Worm (Caenorhabditis elegans) whole organism, L4/young adult: ENCODE data around the gene F26D10.13.

Experiments
- W03F9.2 ChIP-seq: fragments of 150-350 bp; optimal IDR thresholded peaks from 2 replicates; lab custom pipeline; 2014; ENCODE audit warnings: missing biosample characterization, missing genetic modification characterization
- dao-5 ChIP-seq: sonication (generic microtip); optimal IDR thresholded peaks from 2 replicates; lab custom pipeline; 2016; ENCODE audit warnings: missing genotype, missing genetic modification characterization, moderate library complexity, missing compliant biosample characterization
- him-1 ChIP-seq: sonication (generic microtip); optimal IDR thresholded peaks from 2 replicates; lab custom pipeline; 2016; ENCODE audit warnings: missing genotype, missing genetic modification reagents, missing genetic modification characterization, missing compliant biosample characterization

The F26D10.13 gene

DNA sequence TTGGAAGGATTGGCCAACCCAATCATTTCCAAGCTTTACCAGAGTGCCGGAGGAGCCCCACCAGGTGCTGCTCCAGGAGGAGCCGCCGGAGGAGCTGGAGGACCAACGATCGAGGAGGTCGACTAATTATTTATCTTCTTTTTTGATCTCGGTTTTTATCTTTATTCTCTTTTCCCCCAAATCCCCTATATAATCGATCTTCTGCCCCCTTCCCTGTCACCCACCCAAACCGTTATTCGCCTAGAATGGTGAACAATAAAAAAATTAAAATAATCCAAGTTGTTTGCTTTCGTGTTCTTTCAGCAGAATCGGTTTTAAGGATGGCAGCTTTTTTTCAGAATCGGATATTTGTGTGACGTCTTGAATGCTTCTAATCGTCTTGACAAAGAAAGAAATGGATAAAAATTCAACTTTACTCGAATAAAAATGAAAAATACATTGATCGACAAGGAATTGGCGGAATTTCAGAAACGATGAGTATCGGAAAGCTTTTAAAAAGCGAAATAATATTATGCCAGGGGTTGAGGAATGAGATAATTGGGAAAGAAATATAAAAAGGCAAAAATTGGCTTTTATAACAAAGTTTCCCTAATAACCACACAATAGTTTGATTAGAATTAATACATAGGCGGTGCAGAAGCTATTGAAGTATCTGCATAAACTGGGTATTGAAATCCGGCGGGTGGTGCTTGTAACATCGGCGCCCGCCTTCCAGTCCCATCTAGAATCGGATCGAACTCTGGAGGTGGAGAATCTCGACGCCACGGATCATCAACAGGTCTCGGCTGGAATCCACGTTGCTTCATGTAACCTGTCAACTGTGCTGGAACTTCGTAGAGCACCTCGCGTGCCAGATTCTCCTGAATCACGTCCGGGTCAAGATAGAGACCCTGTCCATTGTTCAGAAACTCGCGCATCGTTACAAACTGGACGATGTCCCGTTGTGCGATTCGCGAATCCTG is 16.7 kb upstream of the F26D10.13 start:
- TF ChIP-seq him-1 (tag; lab: Kevin White, UChicago): peak; percentile 58
- peak; percentile 91 for TF ChIP-seq W03F9.2 (tag; lab: Kevin White, UChicago)
- TF ChIP-seq dao-5 (tag; lab: Kevin White, UChicago): no peak

DNA sequence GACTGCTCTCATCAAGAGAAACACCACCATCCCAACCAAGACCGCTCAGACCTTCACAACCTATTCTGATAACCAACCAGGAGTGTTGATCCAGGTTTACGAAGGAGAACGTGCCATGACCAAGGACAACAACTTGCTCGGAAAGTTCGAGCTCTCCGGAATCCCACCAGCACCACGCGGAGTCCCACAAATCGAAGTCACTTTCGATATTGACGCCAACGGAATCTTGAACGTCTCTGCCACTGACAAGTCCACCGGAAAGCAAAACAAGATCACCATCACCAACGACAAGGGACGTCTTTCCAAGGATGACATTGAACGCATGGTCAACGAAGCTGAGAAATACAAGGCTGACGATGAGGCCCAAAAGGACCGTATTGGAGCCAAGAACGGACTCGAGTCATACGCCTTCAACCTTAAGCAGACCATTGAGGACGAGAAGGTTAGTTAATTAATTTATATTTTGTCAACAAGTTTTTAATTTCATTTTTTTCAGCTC is 15.9 kb upstream of the F26D10.13 start:
- no peak for TF ChIP-seq W03F9.2 (tag; lab: Kevin White, UChicago)
- TF ChIP-seq dao-5 (tag; lab: Kevin White, UChicago): no peak
- TF ChIP-seq him-1 (tag; lab: Kevin White, UChicago): no peak

DNA sequence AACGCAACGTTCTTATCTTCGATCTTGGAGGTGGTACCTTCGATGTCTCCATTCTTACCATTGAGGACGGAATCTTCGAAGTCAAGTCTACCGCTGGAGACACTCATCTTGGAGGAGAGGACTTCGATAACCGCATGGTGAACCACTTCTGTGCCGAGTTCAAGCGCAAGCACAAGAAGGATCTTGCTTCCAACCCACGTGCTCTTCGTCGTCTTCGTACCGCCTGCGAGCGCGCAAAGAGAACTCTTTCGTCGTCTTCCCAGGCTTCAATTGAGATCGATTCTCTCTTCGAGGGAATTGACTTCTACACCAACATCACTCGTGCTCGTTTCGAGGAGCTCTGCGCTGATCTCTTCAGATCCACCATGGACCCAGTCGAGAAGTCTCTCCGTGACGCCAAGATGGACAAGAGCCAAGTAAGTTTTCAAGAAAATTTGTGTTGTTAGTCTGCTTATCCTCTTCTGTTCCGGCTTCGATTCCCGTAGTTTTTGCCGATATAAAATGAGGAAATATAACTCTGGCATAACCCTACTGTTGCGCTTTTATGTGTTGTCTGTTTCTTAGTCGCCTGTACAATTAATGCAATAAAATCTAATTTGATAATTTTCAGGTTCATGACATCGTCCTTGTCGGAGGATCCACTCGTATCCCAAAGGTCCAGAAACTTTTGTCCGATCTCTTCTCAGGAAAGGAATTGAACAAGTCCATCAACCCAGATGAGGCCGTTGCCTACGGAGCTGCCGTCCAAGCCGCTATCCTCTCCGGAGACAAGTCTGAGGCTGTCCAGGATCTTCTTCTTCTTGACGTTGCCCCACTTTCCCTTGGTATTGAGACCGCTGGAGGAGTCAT is 15.2 kb upstream of the F26D10.13 start:
- TF ChIP-seq him-1 (tag; lab: Kevin White, UChicago) (no peak), W03F9.2 (tag; lab: Kevin White, UChicago) (no peak), dao-5 (tag; lab: Kevin White, UChicago) (no peak)

DNA sequence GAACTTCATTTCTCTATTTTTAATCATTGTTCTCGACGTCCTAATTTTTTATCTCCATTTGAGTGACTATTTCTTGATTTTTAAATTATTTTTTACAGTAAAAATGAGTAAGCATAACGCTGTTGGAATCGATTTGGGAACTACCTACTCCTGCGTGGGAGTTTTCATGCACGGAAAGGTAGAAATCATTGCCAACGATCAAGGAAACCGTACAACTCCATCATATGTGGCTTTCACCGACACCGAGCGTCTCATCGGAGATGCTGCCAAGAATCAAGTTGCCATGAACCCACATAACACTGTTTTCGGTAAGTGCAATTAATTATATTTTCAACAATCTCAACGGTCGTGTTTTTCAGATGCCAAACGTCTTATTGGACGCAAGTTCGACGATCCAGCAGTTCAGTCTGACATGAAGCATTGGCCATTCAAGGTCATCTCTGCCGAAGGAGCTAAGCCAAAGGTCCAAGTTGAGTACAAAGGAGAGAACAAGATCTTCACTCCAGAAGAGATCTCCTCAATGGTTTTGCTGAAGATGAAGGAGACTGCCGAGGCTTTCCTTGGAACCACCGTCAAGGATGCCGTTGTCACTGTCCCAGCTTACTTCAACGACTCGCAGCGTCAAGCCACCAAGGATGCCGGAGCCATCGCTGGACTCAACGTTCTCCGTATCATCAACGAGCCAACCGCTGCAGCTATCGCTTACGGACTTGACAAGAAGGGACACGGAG is 14.4 kb upstream of the F26D10.13 start, which contains the start of gene hsp-1:
hsp-1 (plus strand) TSS at position 99 of the 731 bp plus-strand sequence.
- no peak for TF ChIP-seq W03F9.2 (tag; lab: Kevin White, UChicago)
- TF ChIP-seq dao-5 (tag; lab: Kevin White, UChicago): no peak
- no peak for TF ChIP-seq him-1 (tag; lab: Kevin White, UChicago)

DNA sequence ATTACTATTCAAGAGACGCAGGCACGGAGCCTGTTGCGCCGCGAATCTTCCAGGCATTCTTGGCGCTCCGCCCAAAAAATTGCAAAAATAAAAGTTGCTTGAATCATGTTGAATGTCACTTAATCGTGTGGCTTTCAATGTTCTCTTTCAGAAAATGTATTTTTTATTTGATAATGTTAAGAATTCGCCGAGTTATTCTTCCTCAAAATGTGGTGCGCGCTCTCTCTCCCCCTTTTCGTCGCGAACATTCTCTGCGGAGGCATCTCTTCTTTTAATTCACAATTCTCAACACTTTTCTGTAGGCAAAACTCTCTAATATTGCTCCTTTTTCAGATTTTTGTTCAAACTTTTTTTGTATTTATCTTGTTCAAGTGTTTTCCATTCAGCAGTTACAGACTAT is 13.7 kb upstream of the F26D10.13 start:
- TF ChIP-seq him-1 (tag; lab: Kevin White, UChicago) (peak; percentile 98), dao-5 (tag; lab: Kevin White, UChicago) (peak; percentile 8), W03F9.2 (tag; lab: Kevin White, UChicago) (peak; percentile 93)

DNA sequence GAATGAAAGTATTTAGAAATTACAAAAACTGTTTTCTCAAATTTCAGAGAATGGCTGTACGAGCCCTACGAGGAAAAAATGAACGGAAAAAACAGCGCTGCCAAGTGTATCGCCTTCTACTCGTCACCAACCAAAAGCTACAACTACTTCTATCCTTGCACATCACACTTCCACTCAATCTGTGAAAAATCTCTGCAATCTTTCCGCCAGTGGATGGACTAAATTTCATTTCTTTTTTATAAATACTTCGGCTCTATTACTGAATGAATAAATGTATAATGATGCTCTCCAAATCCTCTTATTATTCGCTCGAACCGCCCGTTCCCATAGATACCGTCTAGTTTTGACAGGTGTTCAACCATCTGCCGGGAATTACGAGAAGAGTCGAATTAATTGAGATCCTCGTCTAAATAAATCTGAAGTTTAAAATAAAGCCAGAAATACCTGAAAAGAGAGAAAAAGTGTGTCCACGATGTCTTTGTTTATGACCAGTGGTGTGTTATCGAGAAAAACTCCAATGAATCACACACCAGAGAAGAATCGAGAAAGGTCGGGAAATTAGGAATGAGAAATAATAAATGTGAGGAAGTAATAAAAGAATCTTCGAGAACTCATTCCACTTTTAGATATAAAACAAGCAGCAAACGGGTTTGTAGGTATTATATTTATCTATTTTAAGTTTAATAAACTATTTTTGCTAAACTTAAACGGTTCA is 13.0 kb upstream of the F26D10.13 start:
- no peak for TF ChIP-seq him-1 (tag; lab: Kevin White, UChicago)
- no peak for TF ChIP-seq dao-5 (tag; lab: Kevin White, UChicago)
- TF ChIP-seq W03F9.2 (tag; lab: Kevin White, UChicago): no peak

DNA sequence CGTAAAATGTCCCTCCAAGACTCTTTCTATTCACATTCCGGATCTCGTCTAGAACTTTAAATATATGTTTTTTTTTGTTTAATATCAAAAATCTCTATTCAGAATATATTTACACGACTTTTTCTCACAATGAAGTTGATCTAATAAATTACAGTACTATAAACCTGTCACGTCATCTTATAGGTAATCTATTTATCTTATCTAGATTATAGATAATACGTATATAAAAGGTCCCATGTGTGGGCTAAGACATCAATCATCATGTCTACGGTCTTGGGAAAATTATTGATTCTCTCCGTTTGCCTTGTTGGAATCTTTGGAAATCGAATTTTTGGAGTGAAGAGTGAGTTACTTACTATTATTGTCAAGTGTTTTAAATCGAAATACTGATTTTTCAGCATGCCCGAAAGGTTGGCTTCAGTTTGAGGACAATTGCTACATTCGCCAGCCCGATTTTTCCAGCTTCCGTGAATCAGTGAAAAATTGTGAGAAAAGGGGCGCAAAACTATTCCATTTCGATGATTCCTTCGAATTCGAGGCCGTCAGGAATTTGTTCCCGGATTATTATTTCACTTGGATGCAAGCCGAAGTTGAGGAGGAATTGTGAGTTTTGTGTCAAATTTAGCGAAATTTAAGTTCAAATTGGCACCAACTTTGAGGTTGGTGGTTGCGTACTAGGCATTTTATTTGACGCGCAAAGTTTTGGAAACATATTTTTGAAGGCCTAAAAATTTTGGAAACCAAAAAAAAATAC is 12.3 kb upstream of the F26D10.13 start, which contains the start of gene clec-196:
clec-196 (plus strand) TSS at position 252 of the 754 bp plus-strand sequence.
- TF ChIP-seq dao-5 (tag; lab: Kevin White, UChicago): no peak
- TF ChIP-seq him-1 (tag; lab: Kevin White, UChicago): no peak
- TF ChIP-seq W03F9.2 (tag; lab: Kevin White, UChicago): no peak

DNA sequence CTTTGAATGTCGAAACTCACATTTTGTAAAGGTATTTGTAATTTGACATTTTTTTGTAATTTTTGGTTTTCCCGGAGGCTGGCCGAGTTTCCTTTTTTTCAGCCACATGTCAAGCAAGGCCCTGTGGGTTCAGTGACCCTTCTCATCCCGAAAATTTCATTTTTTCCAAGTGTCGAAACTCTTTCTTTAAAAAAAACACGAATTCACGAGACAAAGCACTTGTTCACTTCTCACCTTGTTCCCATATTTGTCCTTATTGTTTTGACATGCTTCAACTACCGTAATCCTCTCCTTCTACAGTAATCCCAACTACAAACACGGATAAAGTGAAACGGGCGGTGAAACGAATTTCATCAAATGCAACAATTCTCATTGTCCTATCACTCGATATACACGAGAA is 10.7 kb upstream of the F26D10.13 start, which contains the start of gene lhfp-4:
lhfp-4 (plus strand) TSS at position 301 of the 400 bp plus-strand sequence.
- TF ChIP-seq dao-5 (tag; lab: Kevin White, UChicago): no peak
- no peak for TF ChIP-seq W03F9.2 (tag; lab: Kevin White, UChicago)
- no peak for TF ChIP-seq him-1 (tag; lab: Kevin White, UChicago)

DNA sequence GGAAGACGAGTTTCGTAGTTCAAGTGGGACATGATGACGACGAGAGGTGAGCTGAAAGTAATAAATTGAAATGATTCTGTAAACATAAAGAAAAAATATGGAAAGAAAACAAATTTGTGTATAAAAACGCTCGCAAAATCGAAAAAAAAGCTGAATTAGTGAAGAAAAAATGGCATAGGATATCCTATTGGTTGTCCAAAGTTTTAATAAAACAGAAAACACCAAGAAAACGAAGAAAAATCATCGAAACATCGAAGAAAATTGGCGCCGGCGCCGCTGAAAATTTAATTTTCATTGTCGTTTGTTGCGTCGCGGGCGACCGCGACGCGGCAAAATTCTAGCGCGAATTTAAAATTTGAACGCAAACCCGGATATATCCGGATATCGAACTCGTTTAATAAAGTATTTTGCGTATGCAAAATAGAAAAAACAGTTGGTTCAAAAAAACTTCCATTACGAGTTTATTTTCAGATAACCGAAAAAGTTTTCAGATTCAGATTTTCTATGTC is 9.0 kb upstream of the F26D10.13 start, which contains the start of gene gln-5:
gln-5 (minus strand) TSS at position 51 of the 509 bp plus-strand sequence.
- TF ChIP-seq W03F9.2 (tag; lab: Kevin White, UChicago) (no peak), dao-5 (tag; lab: Kevin White, UChicago) (no peak), him-1 (tag; lab: Kevin White, UChicago) (no peak)

DNA sequence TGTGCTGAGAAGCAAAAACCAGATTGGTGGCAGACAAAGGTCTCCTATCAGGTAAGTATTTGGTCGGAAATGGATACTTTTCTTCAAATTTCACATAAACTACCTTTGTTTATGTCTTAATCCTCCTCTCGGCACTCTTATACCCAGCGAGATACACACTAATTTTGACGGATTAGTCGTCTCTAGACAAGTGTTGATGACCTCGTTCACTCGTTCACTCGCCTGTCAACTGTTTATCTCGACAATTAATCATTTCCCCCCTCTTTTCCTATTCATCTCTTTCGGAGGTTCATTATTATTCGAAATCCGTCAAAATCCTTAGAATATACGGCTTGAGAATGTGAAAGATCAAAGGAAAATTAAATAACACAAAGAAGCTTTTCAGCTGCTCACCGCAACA is 5.1 kb upstream of the F26D10.13 start:
- TF ChIP-seq him-1 (tag; lab: Kevin White, UChicago) (no peak), W03F9.2 (tag; lab: Kevin White, UChicago) (no peak), dao-5 (tag; lab: Kevin White, UChicago) (no peak)
